Worm (Caenorhabditis elegans): ENCODE measurements around the gene jmjd-5.

DNA sequence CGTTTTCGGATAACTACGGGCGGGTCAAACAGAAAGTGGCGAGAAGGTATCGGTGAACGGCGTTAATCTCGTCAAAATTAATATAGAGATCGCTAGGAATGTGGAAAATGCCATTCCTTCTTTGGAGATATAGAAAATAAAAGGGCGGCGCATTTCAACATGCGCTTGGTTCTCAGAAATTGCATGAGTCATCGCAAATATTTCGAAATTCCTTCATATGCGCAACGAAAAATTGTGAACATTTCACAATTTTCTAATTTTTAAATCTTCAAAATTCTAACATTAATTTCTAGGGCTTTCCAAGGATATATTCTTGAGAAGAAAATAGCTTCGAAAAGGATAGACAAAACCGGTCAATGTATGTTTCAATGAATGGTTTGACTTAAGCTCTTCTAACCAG, 48.4 kb upstream of the jmjd-5 start:
- TF ChIP-seq Y53F4B.3 (GFP tag; IDR thresholded peaks at IDR 0.05) (no peak), unc-62 (GFP tag; optimal IDR thresholded peaks at IDR 0.05) (no peak), pha-4 (tag; optimal IDR thresholded peaks at IDR 0.05) (no peak), lin-35 (GFP tag; optimal IDR thresholded peaks at IDR 0.05) (no peak), repo-1 (tag; optimal IDR thresholded peaks at IDR 0.05) (no peak), ama-1 (optimal IDR thresholded peaks at IDR 0.05) (no peak), ama-1 (GFP tag; optimal IDR thresholded peaks at IDR 0.05) (no peak), sea-2 (GFP tag; IDR thresholded peaks at IDR 0.05) (no peak)

Data from whole organism, young adult.